Worm (Caenorhabditis elegans) whole organism, L4 larva: ENCODE results near the gene M05D6.3.

Experiments used
- F10B5.3 ChIP-seq: sonication (generic microtip); optimal IDR thresholded peaks from 2 replicates; lab custom pipeline; 2016; ENCODE audit warnings: mild to moderate bottlenecking, missing genetic modification characterization, missing compliant biosample characterization
- Y105C5A.15 ChIP-seq: fragments of 200-800 bp; sonication (Bioruptor generic); IDR thresholded peaks from 2 replicates; pipeline ENCODE4 v1.3.6; 2022; ENCODE audit warnings: missing genetic modification characterization, missing compliant biosample characterization
- fos-1 ChIP-seq: fragments of 150-350 bp; optimal IDR thresholded peaks from 2 replicates; lab custom pipeline; 2014; ENCODE audit warnings: missing biosample characterization, missing genetic modification characterization
- hlh-30 ChIP-seq: sonication (generic microtip); optimal IDR thresholded peaks from 2 replicates; lab custom pipeline; 2017; ENCODE audit warnings: antibody characterized with exemption, mild to moderate bottlenecking, missing genetic modification characterization, missing compliant biosample characterization; ENCODE audit not compliant: insufficient read depth
- lin-15B ChIP-seq: fragments of 150-350 bp; sonication (generic microtip); optimal IDR thresholded peaks from 3 replicates; lab custom pipeline; 2014; ENCODE audit warnings: missing biosample characterization, missing genetic modification characterization
- nhr-11 ChIP-seq: fragments of 150-350 bp; optimal IDR thresholded peaks from 2 replicates; lab custom pipeline; 2014; ENCODE audit warnings: missing biosample characterization, missing genetic modification characterization
- nhr-28 ChIP-seq: fragments of 150-350 bp; optimal IDR thresholded peaks from 2 replicates; lab custom pipeline; 2014; ENCODE audit warnings: missing biosample characterization, missing genetic modification characterization
- skn-1 ChIP-seq: fragments of 150-350 bp; optimal IDR thresholded peaks from 2 replicates; lab custom pipeline; 2014; ENCODE audit warnings: missing biosample characterization, missing genetic modification characterization
- spr-3 ChIP-seq: fragments of 200-800 bp; sonication (Bioruptor generic); optimal IDR thresholded peaks from 2 replicates; lab custom pipeline; 2018; ENCODE audit warnings: mild to moderate bottlenecking, missing genetic modification characterization, missing compliant biosample characterization
- ztf-11 ChIP-seq: fragments of 150-350 bp; optimal IDR thresholded peaks from 2 replicates; lab custom pipeline; 2014; ENCODE audit warnings: missing biosample characterization, missing genetic modification characterization

DNA sequence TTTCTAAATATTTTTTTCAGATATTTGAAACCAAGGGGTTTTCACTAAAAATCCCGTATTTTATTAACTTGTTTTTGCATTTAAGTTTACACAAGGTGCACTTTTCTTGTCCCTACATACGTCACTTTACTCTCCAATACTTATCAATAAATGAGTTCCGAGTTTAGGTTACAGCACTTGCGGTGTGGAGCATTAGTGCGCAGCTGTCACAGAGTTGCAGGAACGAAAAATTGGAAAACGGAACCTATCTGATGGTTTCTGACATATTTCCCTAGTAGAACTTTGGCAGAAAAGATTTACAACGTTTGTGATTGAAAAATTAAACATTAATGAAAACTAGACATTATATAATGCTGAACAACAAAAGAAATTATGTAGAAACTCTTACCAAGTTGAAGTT is 22.6 kb downstream of the M05D6.3 start:
- TF ChIP-seq fos-1 (no peak), nhr-28 (no peak), spr-3 (GFP tag; lab: Kevin White, UChicago) (no peak), Y105C5A.15 (GFP tag; lab: Robert Waterston, UW) (no peak), lin-15B (tag; lab: Kevin White, UChicago) (no peak), skn-1 (no peak), nhr-11 (tag; lab: Kevin White, UChicago) (no peak), ztf-11 (tag; lab: Kevin White, UChicago) (no peak), hlh-30 (tag; lab: Kevin White, UChicago) (no peak), F10B5.3 (tag; lab: Kevin White, UChicago) (no peak)
